Worm (Caenorhabditis elegans) whole organism, L1 larva: ENCODE data around the gene dpy-6.

Experiments used
- C34B4.2 ChIP-seq: sonication (generic microtip); optimal IDR thresholded peaks from 2 replicates; lab custom pipeline; 2017; ENCODE audit warnings: mild to moderate bottlenecking, missing genetic modification characterization, missing compliant biosample characterization
- ama-1 ChIP-seq: fragments of 150-350 bp; optimal IDR thresholded peaks from 2 replicates; lab custom pipeline; 2014
- ceh-8 ChIP-seq: fragments of 200-800 bp; sonication (Bioruptor generic); optimal IDR thresholded peaks from 2 replicates; lab custom pipeline; 2018; ENCODE audit warnings: mild to moderate bottlenecking, missing genetic modification characterization, moderate library complexity, missing compliant biosample characterization
- ceh-88 ChIP-seq: fragments of 200-800 bp; sonication (Bioruptor generic); IDR thresholded peaks from 2 replicates; pipeline ENCODE4 v1.3.6; 2022; ENCODE audit warnings: missing genetic modification characterization, missing compliant biosample characterization
- ces-1 ChIP-seq: fragments of 150-350 bp; optimal IDR thresholded peaks from 2 replicates; lab custom pipeline; 2014; ENCODE audit warnings: missing biosample characterization, missing genetic modification reagents, missing genetic modification characterization
- dsc-1 ChIP-seq: sonication (generic microtip); optimal IDR thresholded peaks from 2 replicates; lab custom pipeline; 2016; ENCODE audit warnings: mild to moderate bottlenecking, missing genetic modification characterization, missing compliant biosample characterization
- efl-1 ChIP-seq, 4 experiments: fragments of 150-350 bp; optimal IDR thresholded peaks in 3 of 4; peaks in 1 of 4; 1 replicate in 1 of 4; 2 replicates in 3 of 4; lab custom pipeline; 2014; ENCODE audit warnings: missing biosample characterization in 2 of 4, missing genetic modification characterization in 2 of 4, missing genetic modification reagents in 2 of 4
- efl-3 ChIP-seq: fragments of 200-800 bp; sonication (Bioruptor generic); optimal IDR thresholded peaks from 2 replicates; lab custom pipeline; 2018; ENCODE audit warnings: mild to moderate bottlenecking, missing genetic modification characterization, missing compliant biosample characterization
- egl-13 ChIP-seq: sonication (generic microtip); optimal IDR thresholded peaks from 2 replicates; lab custom pipeline; 2016; ENCODE audit warnings: missing genotype, missing genetic modification reagents, missing genetic modification characterization, missing compliant biosample characterization
- egl-27 ChIP-seq, 2 experiments: fragments of 150-350 bp in 1 of 2; sonication (generic microtip); optimal IDR thresholded peaks; 3 replicates each; lab custom pipeline; 2017 to 2018; ENCODE audit warnings: missing biosample characterization in 2 of 2, missing genetic modification characterization in 2 of 2, missing genetic modification reagents in 2 of 2
- elt-3 ChIP-seq, 6 experiments: fragments of 150-350 bp in 1 of 6; sonication (generic microtip); optimal IDR thresholded peaks; 2 replicates each; lab custom pipeline; 2017 to 2018; ENCODE audit warnings: missing biosample characterization in 6 of 6, missing genetic modification characterization in 6 of 6, inconsistent platforms in 1 of 6
- ets-5 ChIP-seq: fragments of 200-800 bp; sonication (Bioruptor generic); IDR thresholded peaks from 2 replicates; pipeline ENCODE4 v1.3.6; 2022; ENCODE audit warnings: missing genetic modification characterization, missing compliant biosample characterization
- fkh-4 ChIP-seq: sonication (generic microtip); optimal IDR thresholded peaks from 2 replicates; lab custom pipeline; 2016; ENCODE audit warnings: missing compliant biosample characterization, missing genetic modification characterization, borderline replicate concordance
- fos-1 ChIP-seq: fragments of 150-350 bp; optimal IDR thresholded peaks from 2 replicates; lab custom pipeline; 2014; ENCODE audit warnings: missing biosample characterization, missing genetic modification characterization
- grh-1 ChIP-seq: fragments of 200-800 bp; sonication (Bioruptor generic); IDR thresholded peaks from 2 replicates; pipeline ENCODE4 v1.3.6; 2022; ENCODE audit warnings: missing genetic modification reagents, missing genetic modification characterization, missing compliant biosample characterization
- hlh-17 ChIP-seq: fragments of 200-800 bp; sonication (Bioruptor generic); optimal IDR thresholded peaks from 2 replicates; lab custom pipeline; 2018; ENCODE audit warnings: missing genetic modification characterization, mild to moderate bottlenecking, missing compliant biosample characterization, moderate library complexity, borderline replicate concordance
- hpl-2 ChIP-seq: fragments of 150-350 bp; optimal IDR thresholded peaks from 2 replicates; lab custom pipeline; 2014; ENCODE audit warnings: missing biosample characterization, missing genetic modification reagents, missing genetic modification characterization
- irx-1 ChIP-seq: sonication (generic microtip); optimal IDR thresholded peaks from 2 replicates; lab custom pipeline; 2016; ENCODE audit warnings: missing genetic modification characterization, missing compliant biosample characterization
- isw-1 ChIP-seq: fragments of 200-800 bp; sonication (Bioruptor generic); IDR thresholded peaks from 2 replicates; pipeline ENCODE4 v1.3.6; 2022; ENCODE audit warnings: missing genetic modification characterization, missing compliant biosample characterization
- jun-1 ChIP-seq: fragments of 150-350 bp; optimal IDR thresholded peaks from 2 replicates; lab custom pipeline; 2014; ENCODE audit warnings: missing biosample characterization, missing genetic modification reagents, missing genetic modification characterization
- lin-14 ChIP-seq: fragments of 200-800 bp; sonication (Bioruptor generic); optimal IDR thresholded peaks from 2 replicates; lab custom pipeline; 2018; ENCODE audit warnings: mild to moderate bottlenecking, missing genetic modification characterization, moderate library complexity, missing compliant biosample characterization
- lin-15B ChIP-seq: fragments of 150-350 bp; sonication (generic microtip); optimal IDR thresholded peaks from 3 replicates; lab custom pipeline; 2014; ENCODE audit warnings: missing biosample characterization, missing genetic modification characterization
- lin-35 ChIP-seq, 2 experiments: fragments of 150-350 bp; optimal IDR thresholded peaks; 2 replicates each; lab custom pipeline; 2014; ENCODE audit warnings: missing biosample characterization in 2 of 2, missing genetic modification characterization in 2 of 2, missing genetic modification reagents in 2 of 2
- lin-39 ChIP-seq: fragments of 150-350 bp; optimal IDR thresholded peaks from 2 replicates; lab custom pipeline; 2014; ENCODE audit warnings: missing biosample characterization, missing genetic modification reagents, missing genetic modification characterization
- mef-2 ChIP-seq: fragments of 150-350 bp; optimal IDR thresholded peaks from 2 replicates; lab custom pipeline; 2014; ENCODE audit warnings: missing biosample characterization, missing genetic modification characterization
- mep-1 ChIP-seq: fragments of 150-350 bp; optimal IDR thresholded peaks from 2 replicates; lab custom pipeline; 2014; ENCODE audit warnings: missing biosample characterization, missing genetic modification characterization
- nhr-11 ChIP-seq: fragments of 150-350 bp; optimal IDR thresholded peaks from 2 replicates; lab custom pipeline; 2014; ENCODE audit warnings: missing biosample characterization, missing genetic modification characterization
- nhr-12 ChIP-seq: sonication (generic microtip); optimal IDR thresholded peaks from 2 replicates; lab custom pipeline; 2017; ENCODE audit warnings: missing biosample characterization, missing genetic modification characterization
- nhr-19 ChIP-seq: fragments of 200-800 bp; sonication (Bioruptor generic); conservative IDR thresholded peaks from 2 replicates; pipeline ENCODE4 v1.3.6; 2022; ENCODE audit warnings: missing genetic modification characterization, missing compliant biosample characterization
- nhr-20 ChIP-seq: sonication (generic microtip); optimal IDR thresholded peaks from 2 replicates; lab custom pipeline; 2016; ENCODE audit warnings: mild to moderate bottlenecking, missing genetic modification characterization, missing compliant biosample characterization
- nhr-237 ChIP-seq: fragments of 150-350 bp; optimal IDR thresholded peaks from 2 replicates; lab custom pipeline; 2014; ENCODE audit warnings: missing biosample characterization, missing genetic modification characterization
- nhr-71 ChIP-seq: sonication (generic microtip); optimal IDR thresholded peaks from 2 replicates; lab custom pipeline; 2016; ENCODE audit warnings: mild to moderate bottlenecking, missing genetic modification characterization, moderate library complexity, missing compliant biosample characterization
- nhr-77 ChIP-seq: fragments of 150-350 bp; optimal IDR thresholded peaks from 2 replicates; lab custom pipeline; 2014; ENCODE audit warnings: missing biosample characterization, missing genetic modification characterization
- nhr-85 ChIP-seq: sonication (generic microtip); peaks from one replicate; lab custom pipeline; 2016; ENCODE audit warnings: missing genetic modification characterization, inconsistent platforms, missing compliant biosample characterization
- nhr-90 ChIP-seq: sonication (generic microtip); optimal IDR thresholded peaks from 2 replicates; lab custom pipeline; 2016; ENCODE audit warnings: mild to moderate bottlenecking, missing genetic modification characterization, missing compliant biosample characterization; ENCODE audit not compliant: poor library complexity
- pag-3 ChIP-seq: sonication (generic microtip); optimal IDR thresholded peaks from 2 replicates; lab custom pipeline; 2017; ENCODE audit warnings: missing genetic modification characterization, mild to moderate bottlenecking, missing compliant biosample characterization, antibody characterized with exemption, borderline replicate concordance; ENCODE audit not compliant: insufficient read depth
- pqm-1 ChIP-seq: sonication (generic microtip); optimal IDR thresholded peaks from 3 replicates; lab custom pipeline; 2017; ENCODE audit warnings: missing biosample characterization, missing genetic modification characterization
- rnt-1 ChIP-seq: sonication (generic microtip); optimal IDR thresholded peaks from 2 replicates; lab custom pipeline; 2016; ENCODE audit warnings: mild to moderate bottlenecking, missing genetic modification characterization, moderate library complexity, missing compliant biosample characterization
- skn-1 ChIP-seq: fragments of 150-350 bp; optimal IDR thresholded peaks from 2 replicates; lab custom pipeline; 2014; ENCODE audit warnings: missing biosample characterization, missing genetic modification characterization
- snu-23 ChIP-seq: sonication (generic microtip); optimal IDR thresholded peaks from 2 replicates; lab custom pipeline; 2016; ENCODE audit warnings: missing genetic modification characterization, missing compliant biosample characterization
- sptf-1 ChIP-seq: fragments of 150-350 bp; optimal IDR thresholded peaks from 2 replicates; lab custom pipeline; 2014; ENCODE audit warnings: missing biosample characterization, missing genetic modification characterization
- sup-37 ChIP-seq: fragments of 200-800 bp; sonication (Bioruptor generic); optimal IDR thresholded peaks from 2 replicates; lab custom pipeline; 2018; ENCODE audit warnings: mild to moderate bottlenecking, missing genetic modification characterization, missing compliant biosample characterization
- swsn-7 ChIP-seq: sonication (generic microtip); optimal IDR thresholded peaks from 2 replicates; lab custom pipeline; 2016; ENCODE audit warnings: missing genetic modification characterization, missing compliant biosample characterization
- tlp-1 ChIP-seq: fragments of 150-350 bp; optimal IDR thresholded peaks from 2 replicates; lab custom pipeline; 2014; ENCODE audit warnings: missing biosample characterization, missing genetic modification characterization
- unc-130 ChIP-seq: fragments of 150-350 bp; optimal IDR thresholded peaks from 2 replicates; lab custom pipeline; 2017; ENCODE audit warnings: missing biosample characterization, missing genetic modification characterization, inconsistent platforms
- unc-30 ChIP-seq: sonication (generic microtip); optimal IDR thresholded peaks from 2 replicates; lab custom pipeline; 2017; ENCODE audit warnings: missing biosample characterization, missing genetic modification characterization
- unc-62 ChIP-seq: fragments of 150-350 bp; optimal IDR thresholded peaks from 2 replicates; lab custom pipeline; 2014; ENCODE audit warnings: missing biosample characterization, missing genetic modification reagents, missing genetic modification characterization
- unc-98 ChIP-seq: fragments of 200-800 bp; sonication (Bioruptor generic); IDR thresholded peaks from 2 replicates; pipeline ENCODE4 v1.3.6; 2022; ENCODE audit warnings: missing genetic modification characterization, missing compliant biosample characterization
- vab-15 ChIP-seq: sonication (generic microtip); optimal IDR thresholded peaks from 2 replicates; lab custom pipeline; 2017; ENCODE audit warnings: missing genotype, mild to moderate bottlenecking, missing genetic modification characterization, missing compliant biosample characterization
- xbp-1 ChIP-seq: sonication (generic microtip); optimal IDR thresholded peaks from 2 replicates; lab custom pipeline; 2016; ENCODE audit warnings: missing genetic modification characterization, missing compliant biosample characterization
- zip-4 ChIP-seq: fragments of 200-800 bp; sonication (Bioruptor generic); optimal IDR thresholded peaks from 2 replicates; lab custom pipeline; 2018; ENCODE audit warnings: mild to moderate bottlenecking, missing genetic modification characterization, moderate library complexity, missing compliant biosample characterization

Gene dpy-6

DNA sequence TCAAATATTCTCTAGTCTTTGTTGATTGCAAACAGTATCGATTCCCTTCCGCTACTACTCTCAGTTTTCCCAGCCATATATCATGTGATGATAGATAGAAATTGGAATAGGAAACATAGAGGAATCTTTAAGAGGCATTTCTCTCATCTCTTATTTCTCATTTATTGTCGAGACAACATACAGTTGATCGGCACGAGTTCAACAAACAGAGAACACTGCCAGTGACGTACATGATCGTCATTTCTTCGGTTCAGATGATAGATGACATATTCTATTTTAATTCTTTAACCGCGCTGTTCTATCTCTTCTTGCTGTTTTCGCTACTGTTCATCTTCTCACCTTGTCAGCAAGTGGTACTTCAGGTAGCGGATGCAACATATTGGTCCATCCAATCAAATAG, 19.7 kb upstream of the dpy-6 start (continued):
- TF ChIP-seq pag-3 (tag; lab: Kevin White, UChicago) (no peak), egl-27 (tag; optimal IDR thresholded peaks at IDR 0.05; lab: Kevin White, UChicago) (peak in 1 of 2 experiments; percentile 61), skn-1 (tag; lab: Kevin White, UChicago) (peak; percentile 27), nhr-237 (tag; lab: Kevin White, UChicago) (peak; percentile 44), sup-37 (GFP tag; lab: Kevin White, UChicago) (no peak), fos-1 (tag; lab: Kevin White, UChicago) (no peak), tlp-1 (tag; lab: Kevin White, UChicago) (no peak), pqm-1 (tag; lab: Kevin White, UChicago) (no peak), rnt-1 (tag; lab: Kevin White, UChicago) (no peak), unc-62 (GFP tag; lab: Kevin White, UChicago) (no peak), isw-1 (GFP tag; lab: Robert Waterston, UW) (no peak), lin-39 (tag; lab: Kevin White, UChicago) (no peak), egl-13 (tag; lab: Kevin White, UChicago) (no peak), irx-1 (tag; lab: Kevin White, UChicago) (peak; percentile 43), nhr-90 (peak; percentile 83), nhr-77 (tag; lab: Kevin White, UChicago) (no peak), unc-98 (GFP tag; lab: Robert Waterston, UW) (no peak), jun-1 (no peak), lin-14 (peak; percentile 90), elt-3 (tag; optimal IDR thresholded peaks at IDR 0.05; lab: Kevin White, UChicago) (peak; percentile 42 to 99 (median 88)), ama-1 (lab: Kevin White, UChicago) (no peak), nhr-85 (peak; percentile 100), mep-1 (tag; lab: Kevin White, UChicago) (peak; percentile 66), zip-4 (GFP tag; lab: Kevin White, UChicago) (no peak), sptf-1 (tag; lab: Kevin White, UChicago) (no peak), swsn-7 (tag; lab: Kevin White, UChicago) (no peak), vab-15 (tag; lab: Kevin White, UChicago) (peak; percentile 42), dsc-1 (tag; lab: Kevin White, UChicago) (no peak), xbp-1 (tag; lab: Kevin White, UChicago) (peak; percentile 13), mef-2 (tag; lab: Kevin White, UChicago) (no peak), lin-15B (tag; lab: Kevin White, UChicago) (no peak), hpl-2 (GFP tag; lab: Kevin White, UChicago) (peak; percentile 1), snu-23 (GFP tag; lab: Kevin White, UChicago) (peak; percentile 87), efl-3 (GFP tag; lab: Kevin White, UChicago) (no peak), C34B4.2 (tag; lab: Kevin White, UChicago) (no peak), hlh-17 (GFP tag; lab: Kevin White, UChicago) (no peak), ceh-8 (GFP tag; lab: Kevin White, UChicago) (no peak), nhr-71 (peak; percentile 93), ceh-88 (GFP tag; lab: Robert Waterston, UW) (0 out of 2 replicates have a peak, but pooled peaks have one; percentile 7), nhr-11 (tag; lab: Kevin White, UChicago) (no peak)

ce11 chrX:8473468-8473867, 18.0 kb upstream of the dpy-6 start:
- TF ChIP-seq nhr-19 (peak; percentile 5; the same call in 1 of the 2 replicates), nhr-90 (peak; percentile 53), jun-1 (peak; percentile 33), ets-5 (GFP tag; lab: Robert Waterston, UW) (no peak), fkh-4 (tag; lab: Kevin White, UChicago) (no peak), unc-98 (GFP tag; lab: Robert Waterston, UW) (no peak), lin-15B (tag; lab: Kevin White, UChicago) (no peak), unc-30 (tag; lab: Kevin White, UChicago) (no peak), nhr-20 (tag; lab: Kevin White, UChicago) (peak; percentile 56), lin-35 (GFP tag; optimal IDR thresholded peaks at IDR 0.05; lab: Kevin White, UChicago) (peak in 1 of 2 experiments; percentile 46), efl-1 (optimal IDR thresholded peaks at IDR 0.05; lab: Kevin White, UChicago) (no peak), efl-1 (GFP tag; optimal IDR thresholded peaks at IDR 0.05 in 1 of 2; lab: Kevin White, UChicago) (no peak), nhr-12 (tag; lab: Kevin White, UChicago) (no peak), ces-1 (GFP tag; lab: Kevin White, UChicago) (no peak), sup-37 (GFP tag; lab: Kevin White, UChicago) (no peak), isw-1 (GFP tag; lab: Robert Waterston, UW) (no peak), grh-1 (no peak), pqm-1 (tag; lab: Kevin White, UChicago) (peak; percentile 64), unc-130 (tag; lab: Kevin White, UChicago) (no peak), hpl-2 (GFP tag; lab: Kevin White, UChicago) (no peak), ceh-88 (GFP tag; lab: Robert Waterston, UW) (0 out of 2 replicates have a peak, but pooled peaks have one; percentile 22), efl-3 (GFP tag; lab: Kevin White, UChicago) (no peak)
